Worm (Caenorhabditis elegans) whole organism, L1 larva: ENCODE results near the gene F41G4.13.

ENCODE experiments used
- fos-1 ChIP-seq: fragments of 150-350 bp; optimal IDR thresholded peaks from 2 replicates; lab custom pipeline; 2014; ENCODE audit warnings: missing biosample characterization, missing genetic modification characterization
- grh-1 ChIP-seq: fragments of 200-800 bp; sonication (Bioruptor generic); IDR thresholded peaks from 2 replicates; pipeline ENCODE4 v1.3.6; 2022; ENCODE audit warnings: missing genetic modification reagents, missing genetic modification characterization, missing compliant biosample characterization

DNA sequence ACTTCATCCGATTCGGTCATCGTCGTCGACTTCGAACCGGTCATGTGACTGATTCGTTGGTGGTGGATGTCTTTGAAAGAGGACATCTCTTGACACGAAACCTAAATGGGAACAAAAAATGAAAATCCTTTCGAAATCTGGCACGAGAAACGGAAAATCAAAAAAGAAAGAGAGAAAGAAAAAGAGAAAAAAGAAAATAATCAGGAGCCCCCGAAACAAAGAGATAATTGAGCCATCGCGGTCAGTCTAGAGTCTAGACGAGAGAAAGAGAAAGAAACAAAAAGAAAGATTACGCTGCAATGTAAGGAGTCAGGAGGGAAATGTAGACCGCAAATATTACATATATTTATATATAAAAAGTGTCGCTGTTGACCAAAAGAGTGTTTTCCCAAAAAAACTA, 34.3 kb upstream of the F41G4.13 start, which contains the start of gene aakg-2:
- no peak for TF ChIP-seq fos-1 (tag; lab: Kevin White, UChicago)
- TF ChIP-seq grh-1 (GFP tag; lab: Robert Waterston, UW), result no peak
